Fruit fly (Drosophila melanogaster) whole organism, wandering third instar larva: ENCODE measurements around the gene CG13063.

Experiments used
- Abd-B ChIP-seq: fragments of >200 bp; optimal IDR thresholded peaks from 2 replicates; lab custom pipeline; 2017; ENCODE audit warnings: missing biosample characterization, missing genetic modification characterization
- CG32264 ChIP-seq: fragments of 200-800 bp; sonication (Bioruptor generic); optimal IDR thresholded peaks from 2 replicates; lab custom pipeline; 2016; ENCODE audit warnings: missing biosample characterization, missing genetic modification characterization
- CG9705 ChIP-seq: fragments of 200-800 bp; sonication (Bioruptor generic); optimal IDR thresholded peaks from 2 replicates; lab custom pipeline; 2018; ENCODE audit warnings: missing biosample characterization, mild to moderate bottlenecking, missing genetic modification characterization
- CrebA ChIP-seq: fragments of 200-800 bp; sonication (Bioruptor generic); optimal IDR thresholded peaks from 2 replicates; lab custom pipeline; 2016; ENCODE audit warnings: missing biosample characterization, mild to moderate bottlenecking, missing genetic modification characterization, borderline replicate concordance
- Dfd ChIP-seq: fragments of >200 bp; optimal IDR thresholded peaks from 2 replicates; lab custom pipeline; 2017; ENCODE audit warnings: missing biosample characterization, missing genetic modification characterization
- GATAd ChIP-seq: sonication (Bioruptor generic); optimal IDR thresholded peaks from 2 replicates; lab custom pipeline; 2016; ENCODE audit warnings: missing biosample characterization, missing genetic modification characterization
- Hr78 ChIP-seq: fragments of >200 bp; optimal IDR thresholded peaks from 2 replicates; lab custom pipeline; 2017; ENCODE audit warnings: missing biosample characterization, missing genetic modification characterization
- Hr83 ChIP-seq: fragments of 200-300 bp; sonication (Bioruptor generic); optimal IDR thresholded peaks from 2 replicates; lab custom pipeline; 2016; ENCODE audit warnings: missing biosample characterization, mild to moderate bottlenecking, missing genetic modification characterization, moderate library complexity; ENCODE audit not compliant: poor library complexity, severe bottlenecking
- Jra ChIP-seq: sonication (Bioruptor generic); optimal IDR thresholded peaks from 2 replicates; lab custom pipeline; 2016; ENCODE audit warnings: missing biosample characterization, missing genetic modification characterization
- Mio ChIP-seq: sonication (Bioruptor generic); optimal IDR thresholded peaks from 2 replicates; lab custom pipeline; 2016; ENCODE audit warnings: missing biosample characterization, missing genetic modification characterization
- N ChIP-seq: fragments of >200 bp; optimal IDR thresholded peaks from 2 replicates; lab custom pipeline; 2018; ENCODE audit warnings: missing biosample characterization, missing external identifiers, missing genetic modification characterization
- Rel ChIP-seq, 2 experiments: fragments of 200-800 bp; sonication (Bioruptor generic) in 1 of 2; optimal IDR thresholded peaks; 2 replicates in 1 of 2; 3 replicates in 1 of 2; lab custom pipeline; 2016 to 2019; ENCODE audit warnings: mild to moderate bottlenecking in 2 of 2, missing biosample characterization in 2 of 2, missing genetic modification characterization in 2 of 2, moderate library complexity in 1 of 2
- Sp1 ChIP-seq: fragments of 200-800 bp; sonication (Bioruptor generic); optimal IDR thresholded peaks from 3 replicates; lab custom pipeline; 2019; ENCODE audit warnings: missing biosample characterization, mild to moderate bottlenecking, missing genetic modification characterization, moderate library complexity
- br ChIP-seq: fragments of 200-800 bp; sonication (Bioruptor generic); optimal IDR thresholded peaks from 2 replicates; lab custom pipeline; 2016; ENCODE audit warnings: missing biosample characterization, missing genetic modification characterization
- brk ChIP-seq: fragments of 200-800 bp; sonication (Bioruptor generic); optimal IDR thresholded peaks from 2 replicates; lab custom pipeline; 2016; ENCODE audit warnings: missing biosample characterization, mild to moderate bottlenecking, missing genetic modification characterization
- dl ChIP-seq, 2 experiments: fragments of 175-275, 200-275 bp in 1 of 2; fragments of 200-275 bp in 1 of 2; sonication (Bioruptor generic); optimal IDR thresholded peaks; lab custom pipeline; 2018; ENCODE audit warnings: mild to moderate bottlenecking in 2 of 2, missing biosample characterization in 2 of 2, missing genetic modification characterization in 2 of 2, moderate library complexity in 2 of 2; ENCODE audit not compliant: partially characterized antibody in 2 of 2, insufficient read depth in 1 of 2
- dmrt93B ChIP-seq: fragments of 200-800 bp; sonication (Bioruptor generic); optimal IDR thresholded peaks from 2 replicates; lab custom pipeline; 2018; ENCODE audit warnings: missing biosample characterization, mild to moderate bottlenecking, missing genetic modification characterization
- ey ChIP-seq: fragments of 200-800 bp; sonication (Bioruptor generic); optimal IDR thresholded peaks from 2 replicates; lab custom pipeline; 2016; ENCODE audit warnings: missing biosample characterization, missing genetic modification characterization
- foxo ChIP-seq, 2 experiments: fragments of 200-800 bp; sonication (Bioruptor generic); optimal IDR thresholded peaks; 2 replicates in 1 of 2; 3 replicates in 1 of 2; lab custom pipeline; 2016 to 2017; ENCODE audit warnings: missing biosample characterization in 2 of 2, missing genetic modification characterization in 2 of 2
- fru ChIP-seq: fragments of 200-800 bp; sonication (Bioruptor generic); optimal IDR thresholded peaks from 3 replicates; lab custom pipeline; 2016; ENCODE audit warnings: missing biosample characterization, mild to moderate bottlenecking, missing genetic modification characterization
- h ChIP-seq: fragments of 200-800 bp; sonication (Bioruptor generic); optimal IDR thresholded peaks from 3 replicates; lab custom pipeline; 2016; ENCODE audit warnings: missing biosample characterization, mild to moderate bottlenecking, missing genetic modification characterization
- jim ChIP-seq: fragments of 175-275, 200-325 bp; sonication (Bioruptor generic); optimal IDR thresholded peaks from 2 replicates; lab custom pipeline; 2016; ENCODE audit warnings: missing biosample characterization, mild to moderate bottlenecking, missing genetic modification characterization
- lola ChIP-seq: fragments of >200 bp; optimal IDR thresholded peaks from 2 replicates; lab custom pipeline; 2017; ENCODE audit warnings: missing biosample characterization, missing genetic modification characterization
- pan ChIP-seq: fragments of >200 bp; optimal IDR thresholded peaks from 2 replicates; lab custom pipeline; 2017
- rgr ChIP-seq: fragments of 200-800 bp; sonication (Bioruptor generic); optimal IDR thresholded peaks from 3 replicates; lab custom pipeline; 2016; ENCODE audit warnings: missing biosample characterization, mild to moderate bottlenecking, missing genetic modification characterization
- sage ChIP-seq: fragments of 200-800 bp; sonication (Bioruptor generic); optimal IDR thresholded peaks from 2 replicates; lab custom pipeline; 2016; ENCODE audit warnings: missing biosample characterization, mild to moderate bottlenecking, missing genetic modification characterization
- sv ChIP-seq: fragments of 200-800 bp; sonication (Bioruptor generic); optimal IDR thresholded peaks from 3 replicates; lab custom pipeline; 2016; ENCODE audit warnings: missing biosample characterization, missing genetic modification characterization
- tai ChIP-seq: sonication (Bioruptor generic); optimal IDR thresholded peaks from 2 replicates; lab custom pipeline; 2016; ENCODE audit warnings: missing biosample characterization, missing genetic modification characterization
- usp ChIP-seq: fragments of >200 bp; optimal IDR thresholded peaks from 2 replicates; lab custom pipeline; 2017; ENCODE audit warnings: missing biosample characterization, missing genetic modification characterization
- woc ChIP-seq: sonication (Bioruptor generic); optimal IDR thresholded peaks from 2 replicates; lab custom pipeline; 2016; ENCODE audit warnings: missing biosample characterization, mild to moderate bottlenecking, missing genetic modification characterization

The CG13063 gene

DNA sequence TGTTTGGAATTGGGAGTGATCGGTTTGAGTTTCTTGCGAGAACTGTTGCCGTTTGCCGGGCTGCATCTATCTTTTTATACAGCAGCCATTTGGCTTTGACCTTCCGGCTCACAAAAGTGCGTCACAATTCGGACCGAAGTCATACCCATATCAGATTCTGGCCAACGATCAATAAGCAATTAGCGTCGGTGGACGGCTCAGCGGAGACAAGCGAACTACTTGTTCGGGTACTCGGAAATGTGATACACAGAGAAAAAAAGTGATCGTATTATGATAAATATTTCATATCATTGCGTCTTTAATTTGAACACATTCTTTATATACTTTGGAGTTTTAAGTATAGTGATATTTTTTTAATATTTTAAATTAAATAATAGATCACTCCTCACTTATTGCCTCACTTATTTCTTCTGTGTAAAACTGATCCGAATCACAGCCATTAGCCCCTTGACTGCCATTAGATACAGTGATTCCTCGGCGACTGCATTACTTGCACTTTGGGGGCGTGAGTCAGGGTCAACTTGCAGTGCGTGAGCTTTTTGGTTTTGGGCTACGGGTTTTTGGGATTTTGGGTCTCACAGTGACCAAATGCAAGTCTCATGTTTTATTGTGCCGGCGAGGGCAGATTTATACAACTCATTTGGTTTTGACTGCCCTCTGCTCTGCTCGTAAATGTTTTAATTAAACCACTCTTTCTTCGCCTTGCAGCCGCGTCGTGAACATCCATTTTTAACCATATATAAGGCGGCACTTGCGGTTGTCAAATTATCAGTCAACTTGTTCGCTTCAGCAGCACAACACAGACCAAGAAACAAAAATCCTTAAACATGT is at the start of gene CG13063, which contains the start of gene CG13043:
Gene CG13063 (plus strand): TSS at position 781 of the 831 bp plus-strand sequence.
Gene CG13043 (minus strand): TSS at position 51 of the 831 bp plus-strand sequence.
- no peak for TF ChIP-seq Jra
- no peak for TF ChIP-seq ey (GFP tag; lab: Kevin White, UChicago)
- no peak for TF ChIP-seq rgr
- no peak for TF ChIP-seq lola (GFP tag; lab: Kevin White, UChicago)
- no peak for TF ChIP-seq jim
- TF ChIP-seq h, result no peak
- TF ChIP-seq dmrt93B (GFP tag; lab: Kevin White, UChicago), result no peak
- TF ChIP-seq CG9705, result no peak
- no peak for TF ChIP-seq br (GFP tag; lab: Kevin White, UChicago)
- TF ChIP-seq Dfd (GFP tag; lab: Kevin White, UChicago), result no peak
- TF ChIP-seq tai (GFP tag; lab: Kevin White, UChicago), result no peak
- no peak for TF ChIP-seq Mio (GFP tag; lab: Kevin White, UChicago)
- no peak for TF ChIP-seq brk (GFP tag; lab: Kevin White, UChicago)
- no peak for TF ChIP-seq usp (GFP tag; lab: Kevin White, UChicago)
- TF ChIP-seq CrebA (GFP tag; lab: Kevin White, UChicago), result no peak
- no peak for TF ChIP-seq fru (GFP tag; lab: Kevin White, UChicago)

DNA sequence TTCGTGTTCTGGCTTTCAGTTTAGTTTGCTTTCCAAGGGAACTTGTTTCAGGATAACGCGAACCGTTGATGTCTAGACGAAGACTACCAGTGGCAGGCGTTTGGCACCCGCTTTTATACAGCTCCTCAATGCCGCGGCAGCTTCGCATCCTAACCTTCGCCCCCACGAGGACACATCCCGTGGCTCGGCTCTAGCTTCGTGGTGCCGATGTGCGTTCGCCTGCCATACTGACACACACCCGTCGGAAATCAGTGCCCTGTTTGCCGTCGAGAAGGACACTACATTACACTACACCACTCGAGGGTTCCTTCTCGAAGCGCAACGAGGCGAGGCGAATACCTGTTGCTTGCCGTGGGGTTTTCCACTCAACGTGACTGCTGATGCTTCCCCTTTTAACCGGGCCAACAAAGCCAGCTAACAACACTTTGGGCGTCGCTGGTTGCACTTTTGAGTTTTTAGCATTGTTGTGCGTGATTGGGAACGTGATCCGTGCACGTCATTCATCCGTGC is 49.2 kb upstream of the CG13063 start, which contains the start of gene CG13054:
Gene CG13054 (minus strand): TSS at position 74 of the 510 bp plus-strand sequence.
- TF ChIP-seq sage (GFP tag; lab: Kevin White, UChicago), result no peak
- no peak for TF ChIP-seq Abd-B (GFP tag; lab: Kevin White, UChicago)
- TF ChIP-seq dl (GFP tag; optimal IDR thresholded peaks at IDR 0.05; lab: Kevin White, UChicago; ENCODE audit: insufficient read depth in 1 of 2, partially characterized antibody in 2 of 2), result no peak
- TF ChIP-seq CG9705, result no peak
- no peak for TF ChIP-seq Mio (GFP tag; lab: Kevin White, UChicago)

DNA sequence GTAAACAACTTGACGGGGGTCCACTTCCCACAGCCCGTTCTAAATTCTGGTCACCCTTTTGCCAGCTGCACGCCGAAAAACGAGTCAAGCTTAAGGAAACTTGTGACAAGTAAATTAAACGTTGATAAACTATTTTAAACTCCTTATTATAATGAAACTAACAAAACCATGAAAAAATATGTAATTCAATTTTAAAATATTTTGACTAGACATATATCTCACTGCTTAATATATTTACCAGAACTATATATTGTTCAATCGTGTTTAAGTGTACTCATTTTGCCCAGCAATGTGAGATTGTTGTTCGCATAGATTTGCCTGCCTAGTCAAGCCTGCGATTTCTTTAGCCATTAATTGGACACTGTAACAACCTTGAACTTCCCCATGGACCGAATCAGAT is 46.8 kb upstream of the CG13063 start, which contains the start of gene CG13053:
Gene CG13053 (minus strand): TSS at position 171 of the 400 bp plus-strand sequence.
- TF ChIP-seq woc (GFP tag; lab: Kevin White, UChicago) (no peak), sv (no peak), dl (GFP tag; optimal IDR thresholded peaks at IDR 0.05; lab: Kevin White, UChicago; ENCODE audit: insufficient read depth in 1 of 2, partially characterized antibody in 2 of 2) (no peak), Rel (GFP tag; optimal IDR thresholded peaks at IDR 0.05; lab: Kevin White, UChicago) (no peak), Rel (tag; optimal IDR thresholded peaks at IDR 0.05; lab: Kevin White, UChicago) (no peak), Hr78 (no peak), brk (GFP tag; lab: Kevin White, UChicago) (no peak)

DNA sequence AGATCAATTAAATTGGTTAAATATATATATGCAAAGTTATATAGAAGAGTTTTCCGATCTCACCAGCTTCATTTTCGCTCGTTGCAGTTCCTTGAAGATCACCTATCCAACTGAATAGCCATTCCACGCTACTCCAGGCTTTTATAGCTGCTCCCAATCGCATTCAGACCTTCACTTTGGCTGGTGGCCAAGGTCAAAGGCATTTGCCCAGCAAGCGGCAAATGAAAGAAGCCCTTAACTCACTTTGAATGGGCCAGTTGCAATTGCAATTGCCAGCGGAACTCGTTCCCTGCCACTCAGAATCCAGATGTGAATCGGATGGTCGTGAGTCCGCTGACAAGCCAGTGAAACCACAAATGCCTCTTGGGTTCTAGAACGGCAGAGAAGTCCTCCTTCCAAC is 44.9 kb upstream of the CG13063 start, which contains the start of gene CG34247:
Gene CG34247 (minus strand): TSS at position 101 of the 400 bp plus-strand sequence.
- TF ChIP-seq Hr83 (GFP tag; lab: Kevin White, UChicago) (no peak), foxo (GFP tag; optimal IDR thresholded peaks at IDR 0.05; lab: Kevin White, UChicago) (no peak), GATAd (GFP tag; lab: Kevin White, UChicago) (no peak), dl (GFP tag; optimal IDR thresholded peaks at IDR 0.05; lab: Kevin White, UChicago; ENCODE audit: insufficient read depth in 1 of 2, partially characterized antibody in 2 of 2) (no peak), h (no peak), usp (GFP tag; lab: Kevin White, UChicago) (no peak), dmrt93B (GFP tag; lab: Kevin White, UChicago) (no peak), Sp1 (no peak), rgr (no peak), Mio (GFP tag; lab: Kevin White, UChicago) (no peak), Hr78 (no peak), Abd-B (GFP tag; lab: Kevin White, UChicago) (no peak), pan (lab: Kevin White, UChicago) (no peak), N (GFP tag; lab: Kevin White, UChicago) (no peak), Rel (GFP tag; optimal IDR thresholded peaks at IDR 0.05; lab: Kevin White, UChicago) (no peak), Rel (tag; optimal IDR thresholded peaks at IDR 0.05; lab: Kevin White, UChicago) (no peak), CG32264 (GFP tag; lab: Kevin White, UChicago) (no peak), ey (GFP tag; lab: Kevin White, UChicago) (no peak), Dfd (GFP tag; lab: Kevin White, UChicago) (no peak)
